Fruit fly (Drosophila melanogaster) whole organism, wandering third instar larva: ENCODE results near the gene ras.

Experiments used
- CG32264 ChIP-seq: fragments of 200-800 bp; sonication (Bioruptor generic); optimal IDR thresholded peaks from 2 replicates; lab custom pipeline; 2016; ENCODE audit warnings: missing biosample characterization, missing genetic modification characterization
- Hr78 ChIP-seq: fragments of >200 bp; optimal IDR thresholded peaks from 2 replicates; lab custom pipeline; 2017; ENCODE audit warnings: missing biosample characterization, missing genetic modification characterization
- Myc ChIP-seq: fragments of >200 bp; optimal IDR thresholded peaks from 2 replicates; lab custom pipeline; 2017
- h ChIP-seq: fragments of 200-800 bp; sonication (Bioruptor generic); optimal IDR thresholded peaks from 3 replicates; lab custom pipeline; 2016; ENCODE audit warnings: missing biosample characterization, mild to moderate bottlenecking, missing genetic modification characterization
- pan ChIP-seq: fragments of >200 bp; optimal IDR thresholded peaks from 2 replicates; lab custom pipeline; 2017
- tai ChIP-seq: sonication (Bioruptor generic); optimal IDR thresholded peaks from 2 replicates; lab custom pipeline; 2016; ENCODE audit warnings: missing biosample characterization, missing genetic modification characterization
- usp ChIP-seq: fragments of >200 bp; optimal IDR thresholded peaks from 2 replicates; lab custom pipeline; 2017; ENCODE audit warnings: missing biosample characterization, missing genetic modification characterization

- no peak for TF ChIP-seq usp (GFP tag; lab: Kevin White, UChicago)
- no peak for TF ChIP-seq pan (lab: Kevin White, UChicago)
- no peak for TF ChIP-seq CG32264 (GFP tag; lab: Kevin White, UChicago)
- TF ChIP-seq tai (GFP tag; lab: Kevin White, UChicago) = no peak
- TF ChIP-seq Hr78 = no peak
- no peak for TF ChIP-seq h (GFP tag; lab: Kevin White, UChicago)
- no peak for TF ChIP-seq Myc
These were observed 4.3 kb downstream of the ras start for dm6 chrX:10748647-10749046.
